Worm (Caenorhabditis elegans): ENCODE data around the gene mrpl-2.
A peak's percentile ranks its signal among the peaks of the same experiment; 100 is the strongest.

Gene mrpl-2

DNA sequence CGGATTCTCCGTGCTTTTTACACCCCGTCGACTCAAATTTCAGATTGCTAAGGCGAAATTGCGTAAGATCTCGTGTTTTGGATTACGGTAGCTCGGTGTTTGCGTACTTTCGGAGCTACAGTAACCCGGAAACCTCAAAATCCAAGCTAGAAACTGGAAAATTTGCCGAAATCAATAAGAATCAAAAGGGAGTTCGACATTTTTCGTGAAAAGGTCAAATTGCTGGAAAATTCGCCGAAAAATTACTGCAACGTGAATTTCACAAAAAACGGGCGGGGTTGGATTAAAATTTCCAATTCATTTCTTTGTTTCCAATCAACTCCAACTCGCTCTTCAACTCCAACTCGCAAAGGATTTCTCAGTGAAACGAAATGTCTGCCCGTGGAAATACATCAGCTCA is 14.7 kb downstream of the mrpl-2 start, which contains the start of gene F56B3.6:
Gene F56B3.6, plus strand, starts transcription at position 301 of the 400 bp plus-strand sequence.
- no peak for TF ChIP-seq nhr-41 (GFP tag; IDR thresholded peaks at IDR 0.05)
- no peak for TF ChIP-seq unc-130 (GFP tag; optimal IDR thresholded peaks at IDR 0.05)
- TF ChIP-seq lin-1 (GFP tag; IDR thresholded peaks at IDR 0.05), result no peak

DNA sequence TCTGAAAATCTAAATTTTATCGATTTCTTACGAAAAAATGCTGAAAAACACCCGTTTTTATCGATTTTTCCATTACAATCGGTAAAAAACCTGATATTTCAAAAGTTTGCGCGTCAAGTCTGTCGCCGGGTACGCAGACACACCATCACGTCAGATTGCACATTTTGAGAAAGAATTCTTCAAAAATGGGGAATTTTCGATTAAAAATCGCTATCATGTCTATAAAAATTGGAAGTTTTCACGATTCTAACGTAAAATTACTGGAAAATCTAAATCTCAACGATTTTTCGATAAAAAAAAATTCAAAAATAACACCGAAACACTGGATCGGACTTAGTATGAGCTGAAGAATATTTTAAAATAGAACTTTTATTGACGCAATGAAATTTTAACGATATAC is 21.2 kb downstream of the mrpl-2 start, which contains the start of gene F56B3.4:
Gene F56B3.4, minus strand, starts transcription at position 1 of the 400 bp plus-strand sequence.
- TF ChIP-seq ceh-28 (tag; optimal IDR thresholded peaks at IDR 0.05) (peak; percentile 17), lin-38 (GFP tag; IDR thresholded peaks at IDR 0.05) (peak; percentile 57), aha-1 (tag) (peak; percentile 42), ama-1 (optimal IDR thresholded peaks at IDR 0.05) (peak; percentile 20), lin-13 (GFP tag; optimal IDR thresholded peaks at IDR 0.05) (no peak), pqm-1 (tag; optimal IDR thresholded peaks at IDR 0.05) (no peak), sdz-12 (GFP tag; optimal IDR thresholded peaks at IDR 0.05) (no peak), Y48G9A.11 (GFP tag; IDR thresholded peaks at IDR 0.05) (peak; percentile 41; the same call in 1 of the 2 replicates)

DNA sequence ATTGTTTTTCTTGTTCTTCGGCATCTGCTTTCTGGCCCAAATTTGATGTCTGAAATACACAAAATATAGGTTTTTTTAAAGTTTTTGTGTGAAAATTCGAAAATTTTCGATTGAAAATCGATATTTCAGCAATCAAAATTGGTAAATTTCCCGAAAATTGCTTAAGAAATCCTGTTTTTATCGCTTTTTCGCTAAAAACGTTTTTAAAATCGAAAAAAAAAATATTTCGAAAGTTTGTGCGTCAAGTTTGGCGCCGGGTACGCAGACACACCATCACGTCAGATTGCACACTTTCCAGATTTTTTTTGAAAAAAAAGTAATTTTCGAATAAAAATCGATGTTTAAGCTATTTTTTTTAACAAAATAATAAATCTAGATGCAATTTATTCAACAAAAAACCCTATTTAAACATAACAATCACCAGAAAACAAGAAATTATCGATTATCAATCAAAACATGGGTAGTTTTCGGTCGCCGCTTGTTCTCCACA is 22.4 kb downstream of the mrpl-2 start, which contains the start of gene skr-18:
Gene skr-18, minus strand, starts transcription at position 51 of the 490 bp plus-strand sequence.
- peak; percentile 65 for TF ChIP-seq lin-38 (GFP tag; IDR thresholded peaks at IDR 0.05)
- peak; percentile 47; the same call in 1 of the 2 replicates for TF ChIP-seq arid-1 (GFP tag; conservative IDR thresholded peaks at IDR 0.05)
- TF ChIP-seq tra-1 (GFP tag; IDR thresholded peaks at IDR 0.05), result no peak

DNA sequence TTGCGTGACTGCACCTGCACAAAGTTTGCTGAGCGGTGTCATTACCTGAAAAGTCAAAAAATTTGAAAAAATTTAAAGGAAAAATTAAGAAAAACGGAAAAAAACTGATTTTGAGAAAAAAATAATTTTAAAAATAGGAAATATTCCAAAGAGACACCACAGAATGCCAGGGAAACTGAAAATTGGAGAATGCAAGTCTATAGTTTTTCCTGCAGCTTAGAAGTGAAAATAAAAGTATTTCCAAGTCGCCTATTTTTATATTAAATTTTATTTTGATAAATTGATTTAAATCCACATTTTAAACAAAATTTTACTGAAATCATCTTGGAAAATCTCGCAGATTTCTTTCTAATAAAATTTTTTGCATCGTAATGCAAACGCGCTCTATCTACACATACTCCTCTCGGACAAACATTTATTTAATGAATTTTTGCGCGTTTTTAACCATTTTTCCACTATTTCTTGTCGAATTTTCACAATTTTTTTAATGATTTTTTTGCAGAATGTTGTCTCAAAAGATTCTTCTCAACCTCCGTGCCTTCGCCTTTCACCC is 23.6 kb downstream of the mrpl-2 start, which contains the start of the genes F56B3.11 and ech-5:
Gene F56B3.11, minus strand, starts transcription at position 51 of the 553 bp plus-strand sequence.
Gene ech-5, plus strand, starts transcription at position 503 of the 553 bp plus-strand sequence.
- TF ChIP-seq Y75B8A.6 (GFP tag; IDR thresholded peaks at IDR 0.05), result no peak
- no peak for TF ChIP-seq ceh-82 (tag; optimal IDR thresholded peaks at IDR 0.05)
- TF ChIP-seq nhr-6 (tag; optimal IDR thresholded peaks at IDR 0.05), result no peak
- no peak for TF ChIP-seq mdt-29 (GFP tag; IDR thresholded peaks at IDR 0.05)
- no peak for TF ChIP-seq saeg-2 (GFP tag; IDR thresholded peaks at IDR 0.05)
- TF ChIP-seq hmg-1.1 (GFP tag; IDR thresholded peaks at IDR 0.05), result peak; percentile 69
- no peak for TF ChIP-seq ceh-44 (GFP tag; IDR thresholded peaks at IDR 0.05)
- TF ChIP-seq duxl-1 (tag; optimal IDR thresholded peaks at IDR 0.05; ENCODE audit: poor library complexity), result no peak
- TF ChIP-seq nhr-11 (tag; optimal IDR thresholded peaks at IDR 0.05), result no peak
- no peak for TF ChIP-seq unc-62 (GFP tag; optimal IDR thresholded peaks at IDR 0.05 in 1 of 2)
- TF ChIP-seq unc-62 (tag; optimal IDR thresholded peaks at IDR 0.05), result no peak
- TF ChIP-seq nhr-111 (GFP tag; optimal IDR thresholded peaks at IDR 0.05), result no peak
- TF ChIP-seq fos-1 (tag; optimal IDR thresholded peaks at IDR 0.05), result no peak
- peak; percentile 61 for TF ChIP-seq zfp-2 (tag; optimal IDR thresholded peaks at IDR 0.05)
- no peak for TF ChIP-seq spr-3 (GFP tag; optimal IDR thresholded peaks at IDR 0.05)
- TF ChIP-seq mxl-3 (GFP tag; optimal IDR thresholded peaks at IDR 0.05), result no peak
- no peak for TF ChIP-seq daf-19 (GFP tag; conservative IDR thresholded peaks at IDR 0.05)
- peak; percentile 74 for TF ChIP-seq rbr-2 (tag; optimal IDR thresholded peaks at IDR 0.05)
- no peak for TF ChIP-seq skn-1 (tag; optimal IDR thresholded peaks at IDR 0.05)
- no peak for TF ChIP-seq ama-1 (optimal IDR thresholded peaks at IDR 0.05)
- peak; percentile 9 for TF ChIP-seq nhr-48 (tag; optimal IDR thresholded peaks at IDR 0.05)
- TF ChIP-seq dmd-6 (GFP tag; IDR thresholded peaks at IDR 0.05), result no peak; the same call in 1 of the 2 replicates
- peak; percentile 40 for TF ChIP-seq sdz-12 (GFP tag; optimal IDR thresholded peaks at IDR 0.05)
- no peak for TF ChIP-seq jun-1 (tag; optimal IDR thresholded peaks at IDR 0.05)
- no peak; the same call in 1 of the 2 replicates for TF ChIP-seq pha-4 (GFP tag; IDR thresholded peaks at IDR 0.05)
- no peak for TF ChIP-seq pha-4 (tag; optimal IDR thresholded peaks at IDR 0.05)
- no peak for TF ChIP-seq egl-27 (tag; optimal IDR thresholded peaks at IDR 0.05)
- TF ChIP-seq dmd-8 (GFP tag; IDR thresholded peaks at IDR 0.05), result no peak
- TF ChIP-seq lsy-2 (tag; optimal IDR thresholded peaks at IDR 0.05), result peak in 1 of 2 experiments; percentile 81
- TF ChIP-seq ceh-32 (tag; optimal IDR thresholded peaks at IDR 0.05; ENCODE audit: poor library complexity), result no peak
- no peak for TF ChIP-seq nhr-10 (tag; optimal IDR thresholded peaks at IDR 0.05)
- TF ChIP-seq F10B5.3 (tag; optimal IDR thresholded peaks at IDR 0.05), result no peak
- peak; percentile 41 for TF ChIP-seq hlh-11 (tag; optimal IDR thresholded peaks at IDR 0.05)
- no peak for TF ChIP-seq madf-9 (GFP tag; conservative IDR thresholded peaks at IDR 0.05)
- TF ChIP-seq zip-2 (tag; optimal IDR thresholded peaks at IDR 0.05), result no peak

All from whole organism, L4 larva.